Worm (Caenorhabditis elegans) whole organism, L1 larva: ENCODE measurements around the gene dss-1.

Experiments used
- aly-2 ChIP-seq: fragments of 150-350 bp; optimal IDR thresholded peaks from 2 replicates; lab custom pipeline; 2014; ENCODE audit warnings: missing biosample characterization, missing genetic modification characterization
- dpl-1 ChIP-seq, 3 experiments: fragments of 150-350 bp in 2 of 3; sonication (generic microtip) in 1 of 3; optimal IDR thresholded peaks; 2 replicates each; lab custom pipeline; 2014 to 2017; ENCODE audit warnings: missing biosample characterization in 3 of 3, missing genetic modification characterization in 3 of 3, missing genetic modification reagents in 3 of 3
- fkh-10 ChIP-seq: sonication (generic microtip); optimal IDR thresholded peaks from 2 replicates; lab custom pipeline; 2017; ENCODE audit warnings: missing biosample characterization, missing genetic modification reagents, missing genetic modification characterization
- hpl-2 ChIP-seq: fragments of 150-350 bp; optimal IDR thresholded peaks from 2 replicates; lab custom pipeline; 2014; ENCODE audit warnings: missing biosample characterization, missing genetic modification reagents, missing genetic modification characterization
- irx-1 ChIP-seq: sonication (generic microtip); optimal IDR thresholded peaks from 2 replicates; lab custom pipeline; 2016; ENCODE audit warnings: missing genetic modification characterization, missing compliant biosample characterization
- nhr-11 ChIP-seq: fragments of 150-350 bp; optimal IDR thresholded peaks from 2 replicates; lab custom pipeline; 2014; ENCODE audit warnings: missing biosample characterization, missing genetic modification characterization
- nhr-12 ChIP-seq: sonication (generic microtip); optimal IDR thresholded peaks from 2 replicates; lab custom pipeline; 2017; ENCODE audit warnings: missing biosample characterization, missing genetic modification characterization
- nhr-237 ChIP-seq: fragments of 150-350 bp; optimal IDR thresholded peaks from 2 replicates; lab custom pipeline; 2014; ENCODE audit warnings: missing biosample characterization, missing genetic modification characterization
- nhr-84 ChIP-seq: sonication (generic microtip); optimal IDR thresholded peaks from 2 replicates; lab custom pipeline; 2017; ENCODE audit warnings: missing biosample characterization, missing genetic modification characterization
- skn-1 ChIP-seq: fragments of 150-350 bp; optimal IDR thresholded peaks from 2 replicates; lab custom pipeline; 2014; ENCODE audit warnings: missing biosample characterization, missing genetic modification characterization
- sptf-1 ChIP-seq: fragments of 150-350 bp; optimal IDR thresholded peaks from 2 replicates; lab custom pipeline; 2014; ENCODE audit warnings: missing biosample characterization, missing genetic modification characterization
- unc-62 ChIP-seq: fragments of 150-350 bp; optimal IDR thresholded peaks from 2 replicates; lab custom pipeline; 2014; ENCODE audit warnings: missing biosample characterization, missing genetic modification reagents, missing genetic modification characterization

DNA sequence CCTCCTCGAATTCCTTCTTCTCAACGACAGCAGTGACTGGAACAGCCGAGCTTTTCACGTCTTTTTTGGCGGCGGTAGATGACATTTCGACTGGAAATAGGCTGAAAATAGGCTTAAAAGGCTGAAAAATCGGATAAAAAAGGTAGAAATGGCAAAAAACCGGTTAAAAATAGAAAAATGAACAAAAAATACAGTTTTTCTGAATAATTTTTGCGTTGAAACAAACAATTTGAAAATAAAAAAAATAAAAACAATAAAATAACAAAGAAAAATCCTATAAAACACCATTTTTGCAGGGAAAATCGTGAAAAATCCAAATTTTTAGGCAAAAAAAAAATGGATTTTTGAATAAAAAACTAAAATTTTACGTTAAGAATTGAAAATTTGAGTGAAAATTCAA, at the start of gene dss-1:
- TF ChIP-seq unc-62 (GFP tag; lab: Kevin White, UChicago) = no peak
- no peak for TF ChIP-seq aly-2 (tag; lab: Kevin White, UChicago)
- no peak for TF ChIP-seq nhr-11 (tag; lab: Kevin White, UChicago)
- TF ChIP-seq irx-1 = no peak
- no peak for TF ChIP-seq nhr-12
- TF ChIP-seq fkh-10 = no peak
- TF ChIP-seq nhr-84 (tag; lab: Kevin White, UChicago) = no peak
- no peak for TF ChIP-seq dpl-1 (GFP tag; optimal IDR thresholded peaks at IDR 0.05; lab: Kevin White, UChicago)
- no peak for TF ChIP-seq sptf-1 (tag; lab: Kevin White, UChicago)
- no peak for TF ChIP-seq nhr-237 (tag; lab: Kevin White, UChicago)
- no peak for TF ChIP-seq skn-1 (tag; lab: Kevin White, UChicago)
- TF ChIP-seq hpl-2 (GFP tag; lab: Kevin White, UChicago) = no peak
